Worm (Caenorhabditis elegans): Measurements from ENCODE around the gene C48B4.10.

ce11 chrIII:9608650-9609049, 44.3 kb upstream of the C48B4.10 start, which contains the start of gene clec-161:
- no peak for TF ChIP-seq him-1 (tag; optimal IDR thresholded peaks at IDR 0.05)
- TF ChIP-seq dao-5 (tag; optimal IDR thresholded peaks at IDR 0.05) = no peak
